Fruit fly (Drosophila melanogaster): Measurements from ENCODE around the gene Arfrp1.

The Arfrp1 gene

DNA sequence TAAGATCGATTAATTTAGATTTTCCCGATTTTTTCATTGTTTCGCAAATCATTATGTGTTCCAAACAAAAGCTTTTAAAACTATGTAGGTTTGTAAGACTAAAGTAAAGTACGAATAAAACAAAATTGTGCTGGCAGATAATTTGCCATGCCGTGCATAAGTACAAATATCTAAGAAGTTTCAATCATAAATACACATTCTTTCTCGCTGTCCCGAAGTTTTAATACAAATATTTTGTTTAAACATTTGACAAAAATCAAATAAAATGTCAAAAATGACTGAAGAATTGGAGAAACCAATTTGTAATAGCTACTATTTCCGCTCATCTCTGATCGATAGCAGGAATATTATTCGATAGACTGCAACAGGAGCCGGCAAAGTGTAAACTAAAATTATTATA, 24.3 kb upstream of the Arfrp1 start, which contains the start of gene APC4 (continued):
- TF ChIP-seq ap (GFP tag; IDR thresholded peaks at IDR 0.05) (no peak), dm (GFP tag; optimal IDR thresholded peaks at IDR 0.05) (no peak), vfl (GFP tag; optimal IDR thresholded peaks at IDR 0.05) (no peak), tup (GFP tag; optimal IDR thresholded peaks at IDR 0.05) (no peak), E2f2 (GFP tag; IDR thresholded peaks at IDR 0.05) (0 out of 2 replicates have a peak, but pooled peaks have one; percentile 23), lilli (GFP tag; optimal IDR thresholded peaks at IDR 0.05) (peak; percentile 39), Asciz (GFP tag; optimal IDR thresholded peaks at IDR 0.05) (no peak), CG18476 (GFP tag; optimal IDR thresholded peaks at IDR 0.05) (no peak), dmrt11E (tag; optimal IDR thresholded peaks at IDR 0.05) (peak; percentile 25), cad (GFP tag; optimal IDR thresholded peaks at IDR 0.05) (no peak), az2 (GFP tag; optimal IDR thresholded peaks at IDR 0.05) (peak; percentile 23), PHDP (tag; optimal IDR thresholded peaks at IDR 0.05) (peak; percentile 2), NfI (GFP tag; optimal IDR thresholded peaks at IDR 0.05) (no peak), CG15514 (GFP tag; optimal IDR thresholded peaks at IDR 0.05) (peak; percentile 25), CG3838 (GFP tag; optimal IDR thresholded peaks at IDR 0.05) (no peak), esg (GFP tag; conservative IDR thresholded peaks at IDR 0.05) (no peak; the same call in 1 of the 2 replicates), Xrp1 (GFP tag; IDR thresholded peaks at IDR 0.05) (0 out of 2 replicates have a peak, but pooled peaks have one; percentile 26), Ets97D (GFP tag; optimal IDR thresholded peaks at IDR 0.05) (peak; percentile 12), TFAM (GFP tag; optimal IDR thresholded peaks at IDR 0.05) (no peak), CoRest (tag; optimal IDR thresholded peaks at IDR 0.05) (peak; percentile 66), Gug (GFP tag; IDR thresholded peaks at IDR 0.05) (no peak), ewg (GFP tag; optimal IDR thresholded peaks at IDR 0.05) (no peak), CG33557 (GFP tag; optimal IDR thresholded peaks at IDR 0.05) (peak; percentile 54), dan (GFP tag; IDR thresholded peaks at IDR 0.05) (no peak), fu2 (GFP tag; optimal IDR thresholded peaks at IDR 0.05) (no peak), onecut (GFP tag; IDR thresholded peaks at IDR 0.05) (no peak), CG1603 (tag; optimal IDR thresholded peaks at IDR 0.05) (no peak), Oaz (GFP tag; IDR thresholded peaks at IDR 0.05) (no peak), chinmo (GFP tag; IDR thresholded peaks at IDR 0.05; ENCODE audit: partially characterized antibody) (no peak), pnt (GFP tag; optimal IDR thresholded peaks at IDR 0.05) (no peak), CG31224 (GFP tag; IDR thresholded peaks at IDR 0.05) (no peak), crc (GFP tag; optimal IDR thresholded peaks at IDR 0.05) (no peak), ken (GFP tag; IDR thresholded peaks at IDR 0.05) (no peak), CG9437 (GFP tag; optimal IDR thresholded peaks at IDR 0.05) (peak; percentile 25), CG2678 (tag; optimal IDR thresholded peaks at IDR 0.05) (peak; percentile 54), trem (tag; optimal IDR thresholded peaks at IDR 0.05) (no peak), CG11085 (GFP tag; IDR thresholded peaks at IDR 0.05) (no peak), Atf-2 (GFP tag; optimal IDR thresholded peaks at IDR 0.05) (peak; percentile 9), CG15269 (tag; optimal IDR thresholded peaks at IDR 0.05) (peak; percentile 34), zen (tag; optimal IDR thresholded peaks at IDR 0.05) (peak; percentile 13), CG12299 (tag; optimal IDR thresholded peaks at IDR 0.05) (no peak), CG6683 (GFP tag; optimal IDR thresholded peaks at IDR 0.05) (no peak), sug (tag; optimal IDR thresholded peaks at IDR 0.05) (peak; percentile 50), Hr3 (GFP tag; optimal IDR thresholded peaks at IDR 0.05) (no peak), insv (GFP tag; optimal IDR thresholded peaks at IDR 0.05) (no peak), B-H1 (GFP tag; IDR thresholded peaks at IDR 0.05) (no peak), MBD-R2 (GFP tag; IDR thresholded peaks at IDR 0.05) (no peak), dpn (GFP tag; optimal IDR thresholded peaks at IDR 0.05) (peak; percentile 14 to 20), CG12769 (tag; optimal IDR thresholded peaks at IDR 0.05) (no peak), CG17359 (tag; optimal IDR thresholded peaks at IDR 0.05) (peak; percentile 25), croc (GFP tag; conservative IDR thresholded peaks at IDR 0.05) (no peak)

Data from whole organism, embryonic.